Fruit fly (Drosophila melanogaster) whole organism, pupa: ENCODE measurements around the gene CG31221.
A peak's percentile ranks its signal among the peaks of the same experiment; 100 is the strongest.

Source experiments
- CG10348 ChIP-seq: fragments of 200-800 bp; sonication (Bioruptor generic); IDR thresholded peaks from 2 replicates; pipeline ENCODE4 v1.3.6; 2022; ENCODE audit warnings: missing biosample characterization, missing genetic modification characterization
- CG12605 ChIP-seq: fragments of 200-800 bp; sonication (Bioruptor generic); IDR thresholded peaks from 2 replicates; pipeline ENCODE4 v1.3.6; 2022; ENCODE audit warnings: missing biosample characterization, missing genetic modification characterization
- CG13204 ChIP-seq: fragments of 200-800 bp; sonication (Bioruptor generic); optimal IDR thresholded peaks from 2 replicates; lab custom pipeline; 2018; ENCODE audit warnings: missing biosample characterization, mild to moderate bottlenecking, missing genetic modification characterization, moderate library complexity
- CG14655 ChIP-seq: fragments of 200-800 bp; sonication (Bioruptor generic); optimal IDR thresholded peaks from 3 replicates; lab custom pipeline; 2017; ENCODE audit warnings: mild to moderate bottlenecking, missing biosample characterization, missing genetic modification reagents, missing genetic modification characterization
- CG15710 ChIP-seq: fragments of 200-800 bp; sonication (Bioruptor generic); optimal IDR thresholded peaks from 2 replicates; lab custom pipeline; 2018; ENCODE audit warnings: missing biosample characterization, mild to moderate bottlenecking, missing genetic modification characterization, moderate library complexity
- CG17806 ChIP-seq: fragments of 200-800 bp; sonication (Bioruptor generic); optimal IDR thresholded peaks from 2 replicates; lab custom pipeline; 2018; ENCODE audit warnings: missing biosample characterization, mild to moderate bottlenecking, missing genetic modification characterization, moderate library complexity
- CG32121 ChIP-seq: fragments of 200-800 bp; sonication (Bioruptor generic); IDR thresholded peaks from 2 replicates; pipeline ENCODE4 v1.3.6; 2022; ENCODE audit warnings: missing biosample characterization, missing genetic modification characterization
- CG34367 ChIP-seq: fragments of 200-800 bp; sonication (Bioruptor generic); optimal IDR thresholded peaks from 2 replicates; lab custom pipeline; 2018; ENCODE audit warnings: missing biosample characterization, mild to moderate bottlenecking, missing genetic modification characterization
- CG4496 ChIP-seq: fragments of 200-800 bp; sonication (Bioruptor generic); IDR thresholded peaks from 3 replicates; pipeline ENCODE4 v1.3.6; 2022; ENCODE audit warnings: missing biosample characterization, missing genetic modification characterization
- CG8159 ChIP-seq: fragments of 200-800 bp; sonication (Bioruptor generic); optimal IDR thresholded peaks from 3 replicates; lab custom pipeline; 2018; ENCODE audit warnings: missing biosample characterization, mild to moderate bottlenecking, missing genetic modification characterization, moderate library complexity
- CG8301 ChIP-seq: fragments of 200-800 bp; sonication (Bioruptor generic); optimal IDR thresholded peaks from 2 replicates; lab custom pipeline; 2018; ENCODE audit warnings: missing biosample characterization, mild to moderate bottlenecking, missing genetic modification characterization
- CG9948 ChIP-seq: fragments of 200-800 bp; sonication (Bioruptor generic); optimal IDR thresholded peaks from 2 replicates; lab custom pipeline; 2018; ENCODE audit warnings: missing biosample characterization, mild to moderate bottlenecking, missing genetic modification characterization, moderate library complexity
- D1 ChIP-seq: fragments of 200-800 bp; sonication (Bioruptor generic); optimal IDR thresholded peaks from 2 replicates; lab custom pipeline; 2018; ENCODE audit warnings: missing biosample characterization, mild to moderate bottlenecking, missing genetic modification characterization, moderate library complexity
- EcR ChIP-seq: fragments of 200-800 bp; sonication (Bioruptor generic); optimal IDR thresholded peaks from 3 replicates; lab custom pipeline; 2019; ENCODE audit warnings: missing biosample characterization, missing genetic modification characterization, mild to moderate bottlenecking, moderate library complexity, missing genetic modification reagents
- Ets98B ChIP-seq: fragments of 200-800 bp; sonication (Bioruptor generic); IDR thresholded peaks from 2 replicates; pipeline ENCODE4 v1.3.6; 2022; ENCODE audit warnings: missing biosample characterization, missing genetic modification characterization
- Pif1A ChIP-seq: fragments of 200-800 bp; sonication (Bioruptor generic); optimal IDR thresholded peaks from 3 replicates; lab custom pipeline; 2016; ENCODE audit warnings: missing biosample characterization, missing genetic modification characterization
- Pif1B ChIP-seq: fragments of 200-800 bp; sonication (Bioruptor generic); optimal IDR thresholded peaks from 3 replicates; lab custom pipeline; 2016; ENCODE audit warnings: missing biosample characterization, missing genetic modification characterization
- Snoo ChIP-seq: fragments of 200-800 bp; sonication (Bioruptor generic); optimal IDR thresholded peaks from 3 replicates; lab custom pipeline; 2017; ENCODE audit warnings: missing biosample characterization, mild to moderate bottlenecking, missing genetic modification characterization, inconsistent platforms
- fd96Ca ChIP-seq: fragments of 200-800 bp; sonication (Bioruptor generic); IDR thresholded peaks from 3 replicates; pipeline ENCODE4 v1.3.6; 2022; ENCODE audit warnings: missing biosample characterization, missing genetic modification characterization
- gl ChIP-seq: fragments of 200-800 bp; sonication (Bioruptor generic); optimal IDR thresholded peaks from 2 replicates; lab custom pipeline; 2018; ENCODE audit warnings: missing biosample characterization, mild to moderate bottlenecking, missing genetic modification characterization
- rn ChIP-seq: fragments of 200-800 bp; sonication (Bioruptor generic); IDR thresholded peaks from 2 replicates; pipeline ENCODE4 v1.3.6; 2022; ENCODE audit warnings: missing biosample characterization, missing genetic modification characterization

Gene CG31221

DNA sequence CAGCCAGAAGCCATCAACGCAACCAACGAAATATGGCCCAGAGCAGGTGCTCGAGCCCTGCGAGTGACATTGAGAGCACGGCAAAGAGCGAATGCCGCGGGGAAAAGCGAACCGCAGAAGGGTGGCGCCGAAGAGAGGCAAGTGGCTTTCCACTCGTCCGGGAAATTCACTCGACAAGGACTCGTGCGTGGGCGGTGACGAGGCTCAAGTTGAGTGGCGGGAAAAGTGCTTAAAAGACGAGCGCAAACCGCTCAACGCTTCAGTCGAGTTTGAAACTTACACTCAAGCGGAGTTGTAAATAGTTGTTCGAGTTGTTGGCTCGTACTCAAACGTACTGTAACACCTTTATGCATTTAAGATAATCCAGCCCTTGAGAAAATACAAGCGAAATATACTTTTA, at the start of gene CG31221:
Gene CG31221 (plus strand): TSS at position 256 of the 400 bp plus-strand sequence.
- TF ChIP-seq CG17806 (tag; lab: Kevin White, UChicago): no peak
- TF ChIP-seq CG12605: no peak
- no peak for TF ChIP-seq CG9948
- no peak for TF ChIP-seq D1 (tag; lab: Kevin White, UChicago)
- no peak for TF ChIP-seq Ets98B (GFP tag; lab: Robert Waterston, UW)
- no peak for TF ChIP-seq CG32121 (GFP tag; lab: Robert Waterston, UW)
- TF ChIP-seq EcR (GFP tag; lab: Kevin White, UChicago): no peak
- no peak for TF ChIP-seq fd96Ca (GFP tag; lab: Robert Waterston, UW)
- no peak for TF ChIP-seq gl
- TF ChIP-seq Snoo (tag; lab: Kevin White, UChicago): no peak
- no peak for TF ChIP-seq CG8159 (tag; lab: Kevin White, UChicago)
- TF ChIP-seq Pif1B (GFP tag; lab: Kevin White, UChicago): no peak
- no peak for TF ChIP-seq CG15710 (tag; lab: Kevin White, UChicago)

DNA sequence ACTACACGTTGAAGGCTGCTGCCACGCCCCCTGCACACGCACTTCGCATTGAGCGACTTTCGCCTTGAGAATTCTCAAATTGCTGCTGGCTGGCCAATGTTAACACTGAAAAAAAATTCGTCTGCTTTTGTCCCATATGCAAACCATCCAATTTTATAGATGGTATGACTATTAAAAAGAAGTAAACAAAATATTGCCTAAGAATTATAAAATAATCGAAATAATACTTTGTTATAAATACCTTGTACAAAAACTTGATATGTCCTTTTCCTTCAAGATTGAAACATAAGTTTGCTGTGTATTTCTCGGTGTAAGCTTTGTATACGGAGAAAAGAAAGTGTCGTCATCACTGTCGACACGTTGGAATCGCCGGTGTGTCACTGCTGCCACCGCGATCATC, 49.6 kb upstream of the CG31221 start:
- TF ChIP-seq Snoo (tag; lab: Kevin White, UChicago) (peak; percentile 6), CG12605 (no peak)

DNA sequence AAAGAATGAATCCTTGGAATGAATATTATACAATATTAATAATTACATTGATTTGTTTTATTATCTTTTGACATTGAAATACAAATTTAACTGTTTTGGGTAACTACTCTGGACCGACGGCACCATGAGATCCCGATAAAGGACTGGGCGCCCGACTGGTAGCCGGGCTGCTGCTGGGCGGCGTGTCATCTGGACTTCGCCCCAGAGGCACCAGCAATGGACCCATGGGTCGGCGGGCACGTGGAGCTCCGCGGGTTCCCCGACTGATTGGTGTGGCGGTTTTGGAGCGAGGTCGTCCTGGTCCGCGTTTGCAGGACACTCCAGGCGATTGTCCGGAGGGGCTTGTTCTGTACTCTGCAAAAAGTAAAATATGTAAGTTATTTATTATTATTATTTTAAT, 43.4 kb upstream of the CG31221 start:
- no peak for TF ChIP-seq CG32121 (GFP tag; lab: Robert Waterston, UW)
- TF ChIP-seq CG8159 (tag; lab: Kevin White, UChicago): no peak
- no peak for TF ChIP-seq rn (GFP tag; lab: Robert Waterston, UW)
- TF ChIP-seq fd96Ca (GFP tag; lab: Robert Waterston, UW): no peak
- TF ChIP-seq Pif1B (GFP tag; lab: Kevin White, UChicago): no peak
- no peak for TF ChIP-seq CG8301 (tag; lab: Kevin White, UChicago)
- no peak for TF ChIP-seq CG34367 (tag; lab: Kevin White, UChicago)
- no peak for TF ChIP-seq CG9948
- TF ChIP-seq Snoo (tag; lab: Kevin White, UChicago): no peak
- no peak for TF ChIP-seq CG10348 (GFP tag; lab: Robert Waterston, UW)
- no peak for TF ChIP-seq D1 (tag; lab: Kevin White, UChicago)
- no peak for TF ChIP-seq Pif1A (GFP tag; lab: Kevin White, UChicago)
- TF ChIP-seq EcR (GFP tag; lab: Kevin White, UChicago): no peak
- TF ChIP-seq CG12605: no peak
- TF ChIP-seq CG14655 (GFP tag; lab: Kevin White, UChicago): no peak
- TF ChIP-seq CG15710 (tag; lab: Kevin White, UChicago): no peak
- TF ChIP-seq Ets98B (GFP tag; lab: Robert Waterston, UW): no peak
- no peak for TF ChIP-seq gl
- no peak for TF ChIP-seq CG17806 (tag; lab: Kevin White, UChicago)

DNA sequence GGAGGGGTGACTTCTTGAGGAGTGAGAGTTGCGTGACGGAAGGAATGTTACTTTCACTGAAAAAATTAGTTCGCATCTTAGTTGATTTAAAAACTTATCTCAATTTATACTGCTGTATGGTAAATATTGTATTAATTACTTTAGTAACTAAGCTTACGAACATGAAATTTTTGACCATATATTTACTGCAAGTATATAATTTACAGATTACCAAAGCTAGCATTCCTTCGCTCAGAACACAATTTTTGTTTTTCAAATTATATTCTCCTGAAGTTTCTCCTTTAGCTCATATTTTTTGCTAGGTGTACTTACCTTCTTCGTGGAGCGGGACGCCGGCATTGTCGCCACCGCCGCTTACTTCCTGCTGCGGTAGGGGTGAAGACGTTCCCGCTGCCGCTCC, 41.8 kb upstream of the CG31221 start:
- TF ChIP-seq gl (no peak), fd96Ca (GFP tag; lab: Robert Waterston, UW) (no peak), Ets98B (GFP tag; lab: Robert Waterston, UW) (no peak), Snoo (tag; lab: Kevin White, UChicago) (no peak), CG8159 (tag; lab: Kevin White, UChicago) (no peak), CG12605 (no peak), CG9948 (no peak)

DNA sequence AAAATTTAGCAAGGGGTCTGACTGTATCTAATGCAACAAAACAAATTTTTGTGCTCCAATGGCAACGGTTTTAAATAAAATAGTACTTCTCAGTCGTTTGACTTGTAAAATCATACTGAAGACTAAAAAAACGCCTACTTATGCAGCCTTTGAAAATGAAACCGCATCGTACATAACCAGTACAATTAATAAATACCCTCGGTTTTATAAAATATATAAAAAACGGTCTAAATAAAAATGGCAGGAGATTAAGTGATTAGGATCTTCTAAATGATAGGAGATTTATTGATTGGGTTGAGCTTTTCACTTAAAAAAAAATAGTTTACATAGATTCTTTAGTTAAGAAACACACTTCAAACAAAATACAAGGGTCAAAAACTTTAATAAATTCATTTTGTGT, 37.8 kb upstream of the CG31221 start, which contains the start of gene CG3581:
Gene CG3581 (minus strand): TSS at position 101 of the 400 bp plus-strand sequence.
- TF ChIP-seq CG8301 (tag; lab: Kevin White, UChicago) (no peak), CG4496 (no peak), CG17806 (tag; lab: Kevin White, UChicago) (no peak), CG9948 (no peak), Ets98B (GFP tag; lab: Robert Waterston, UW) (no peak)

DNA sequence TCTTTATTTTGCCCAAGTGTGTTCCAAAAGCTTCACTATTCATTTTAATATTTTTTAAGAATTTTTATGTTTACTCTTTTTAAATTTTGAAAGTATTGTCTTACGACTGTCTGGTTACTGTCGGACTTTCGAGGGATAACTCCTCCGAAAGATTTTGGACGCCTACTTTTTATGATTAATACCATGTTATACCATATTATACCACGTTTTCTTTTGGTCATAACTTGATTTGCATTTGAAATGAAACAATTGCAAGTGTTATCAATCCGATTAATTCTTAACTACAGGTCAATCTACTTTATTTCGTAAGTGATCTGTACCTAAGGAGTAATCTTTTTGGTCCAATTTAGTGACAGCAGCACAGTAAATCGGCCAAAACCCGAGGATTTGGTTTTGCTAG, 36.6 kb upstream of the CG31221 start, which contains the start of gene CG31404:
Gene CG31404 (minus strand): TSS at position 101 of the 400 bp plus-strand sequence.
- no peak for TF ChIP-seq Pif1A (GFP tag; lab: Kevin White, UChicago)
- no peak for TF ChIP-seq gl

DNA sequence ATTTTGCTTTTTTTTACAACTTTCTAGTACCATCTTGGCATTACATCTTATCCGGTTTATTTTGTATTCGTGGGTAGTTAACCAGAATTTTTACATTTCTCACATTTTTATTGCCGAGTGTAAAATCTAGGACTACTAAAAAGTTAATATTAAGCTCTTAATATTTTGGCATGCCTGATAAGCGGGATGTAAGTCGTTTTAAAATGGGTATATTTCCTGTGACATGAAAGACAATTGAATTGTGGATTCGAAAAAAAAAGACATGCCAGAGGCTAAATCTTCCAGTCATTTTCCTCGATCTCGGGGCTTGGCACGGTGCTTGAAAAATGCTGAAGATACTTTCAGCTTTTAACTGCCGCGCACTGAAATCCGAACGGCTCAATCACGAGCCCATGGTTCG, 35.4 kb upstream of the CG31221 start, which contains the start of gene CG31245:
Gene CG31245 (minus strand): TSS at position 101 of the 400 bp plus-strand sequence.
- TF ChIP-seq CG14655 (GFP tag; lab: Kevin White, UChicago) (no peak), fd96Ca (GFP tag; lab: Robert Waterston, UW) (no peak), CG17806 (tag; lab: Kevin White, UChicago) (no peak), CG8159 (tag; lab: Kevin White, UChicago) (no peak)

DNA sequence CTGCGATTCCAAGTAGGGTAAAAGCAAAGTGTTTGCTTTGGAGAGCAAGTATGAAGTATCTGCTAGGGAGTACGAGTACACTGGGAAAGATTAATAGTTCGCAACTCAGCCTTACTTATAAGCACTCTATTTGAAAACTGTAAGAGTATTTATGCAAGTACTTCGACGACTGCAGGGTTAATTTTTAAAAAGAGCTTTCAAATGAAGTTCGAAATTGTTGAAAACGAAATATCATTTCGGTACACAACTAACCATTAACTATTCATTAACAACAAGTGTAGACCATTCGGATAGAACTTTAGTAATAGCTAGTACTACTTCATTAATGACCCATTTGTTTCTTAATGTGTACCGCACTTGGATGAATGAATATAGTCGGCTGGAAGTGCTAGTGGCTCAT, 29.2 kb upstream of the CG31221 start:
- TF ChIP-seq CG13204 (GFP tag; lab: Kevin White, UChicago) (no peak), CG17806 (tag; lab: Kevin White, UChicago) (no peak), Pif1A (GFP tag; lab: Kevin White, UChicago) (peak; percentile 23), CG4496 (no peak), gl (no peak), EcR (GFP tag; lab: Kevin White, UChicago) (no peak), CG14655 (GFP tag; lab: Kevin White, UChicago) (peak; percentile 71), Snoo (tag; lab: Kevin White, UChicago) (no peak), CG9948 (no peak), CG32121 (GFP tag; lab: Robert Waterston, UW) (no peak), fd96Ca (GFP tag; lab: Robert Waterston, UW) (no peak), rn (GFP tag; lab: Robert Waterston, UW) (no peak), CG8159 (tag; lab: Kevin White, UChicago) (peak; percentile 21), CG8301 (tag; lab: Kevin White, UChicago) (no peak), CG15710 (tag; lab: Kevin White, UChicago) (no peak), CG12605 (no peak), D1 (tag; lab: Kevin White, UChicago) (no peak)
